Fruit fly (Drosophila melanogaster) whole organism, wandering third instar larva: ENCODE measurements around the gene Rpn5.

Experiments used
- Abd-B ChIP-seq: fragments of >200 bp; optimal IDR thresholded peaks from 2 replicates; lab custom pipeline; 2017; ENCODE audit warnings: missing biosample characterization, missing genetic modification characterization
- CG9705 ChIP-seq: fragments of 200-800 bp; sonication (Bioruptor generic); optimal IDR thresholded peaks from 2 replicates; lab custom pipeline; 2018; ENCODE audit warnings: missing biosample characterization, mild to moderate bottlenecking, missing genetic modification characterization
- CrebA ChIP-seq: fragments of 200-800 bp; sonication (Bioruptor generic); optimal IDR thresholded peaks from 2 replicates; lab custom pipeline; 2016; ENCODE audit warnings: missing biosample characterization, mild to moderate bottlenecking, missing genetic modification characterization, borderline replicate concordance
- Dfd ChIP-seq: fragments of >200 bp; optimal IDR thresholded peaks from 2 replicates; lab custom pipeline; 2017; ENCODE audit warnings: missing biosample characterization, missing genetic modification characterization
- Dif ChIP-seq: fragments of 200-275, 200-300 bp; sonication (Bioruptor generic); optimal IDR thresholded peaks from 2 replicates; lab custom pipeline; 2018; ENCODE audit warnings: missing biosample characterization, missing genetic modification characterization; ENCODE audit not compliant: partially characterized antibody
- GATAd ChIP-seq: sonication (Bioruptor generic); optimal IDR thresholded peaks from 2 replicates; lab custom pipeline; 2016; ENCODE audit warnings: missing biosample characterization, missing genetic modification characterization
- HLH106 ChIP-seq: fragments of 200-800 bp; optimal IDR thresholded peaks from 3 replicates; lab custom pipeline; 2019; ENCODE audit warnings: missing biosample characterization, mild to moderate bottlenecking, missing genetic modification characterization, moderate library complexity
- Hnf4 ChIP-seq: fragments of 200-800 bp; sonication (Bioruptor generic); optimal IDR thresholded peaks from 2 replicates; lab custom pipeline; 2016; ENCODE audit warnings: missing biosample characterization, mild to moderate bottlenecking, missing genetic modification characterization
- Hr83 ChIP-seq: fragments of 200-300 bp; sonication (Bioruptor generic); optimal IDR thresholded peaks from 2 replicates; lab custom pipeline; 2016; ENCODE audit warnings: missing biosample characterization, mild to moderate bottlenecking, missing genetic modification characterization, moderate library complexity; ENCODE audit not compliant: poor library complexity, severe bottlenecking
- Jra ChIP-seq: sonication (Bioruptor generic); optimal IDR thresholded peaks from 2 replicates; lab custom pipeline; 2016; ENCODE audit warnings: missing biosample characterization, missing genetic modification characterization
- Mio ChIP-seq: sonication (Bioruptor generic); optimal IDR thresholded peaks from 2 replicates; lab custom pipeline; 2016; ENCODE audit warnings: missing biosample characterization, missing genetic modification characterization
- Myc ChIP-seq: fragments of >200 bp; optimal IDR thresholded peaks from 2 replicates; lab custom pipeline; 2017
- N ChIP-seq: fragments of >200 bp; optimal IDR thresholded peaks from 2 replicates; lab custom pipeline; 2018; ENCODE audit warnings: missing biosample characterization, missing external identifiers, missing genetic modification characterization
- OdsH ChIP-seq: fragments of 200-800 bp; sonication (Bioruptor generic); optimal IDR thresholded peaks from 2 replicates; lab custom pipeline; 2016; ENCODE audit warnings: missing biosample characterization, mild to moderate bottlenecking, missing genetic modification characterization
- Rel ChIP-seq, 2 experiments: fragments of 200-800 bp; sonication (Bioruptor generic) in 1 of 2; optimal IDR thresholded peaks; 2 replicates in 1 of 2; 3 replicates in 1 of 2; lab custom pipeline; 2016 to 2019; ENCODE audit warnings: mild to moderate bottlenecking in 2 of 2, missing biosample characterization in 2 of 2, missing genetic modification characterization in 2 of 2, moderate library complexity in 1 of 2
- Sp1 ChIP-seq: fragments of 200-800 bp; sonication (Bioruptor generic); optimal IDR thresholded peaks from 3 replicates; lab custom pipeline; 2019; ENCODE audit warnings: missing biosample characterization, mild to moderate bottlenecking, missing genetic modification characterization, moderate library complexity
- Vsx2 ChIP-seq: fragments of 200-300, 225-300 bp; sonication (Bioruptor generic); optimal IDR thresholded peaks from 2 replicates; lab custom pipeline; 2018; ENCODE audit warnings: missing biosample characterization, missing genetic modification characterization; ENCODE audit not compliant: partially characterized antibody
- br ChIP-seq: fragments of 200-800 bp; sonication (Bioruptor generic); optimal IDR thresholded peaks from 2 replicates; lab custom pipeline; 2016; ENCODE audit warnings: missing biosample characterization, missing genetic modification characterization
- dmrt93B ChIP-seq: fragments of 200-800 bp; sonication (Bioruptor generic); optimal IDR thresholded peaks from 2 replicates; lab custom pipeline; 2018; ENCODE audit warnings: missing biosample characterization, mild to moderate bottlenecking, missing genetic modification characterization
- dsf ChIP-seq: sonication (Bioruptor generic); optimal IDR thresholded peaks from 2 replicates; lab custom pipeline; 2016; ENCODE audit warnings: missing biosample characterization, missing genetic modification characterization, borderline replicate concordance
- ey ChIP-seq: fragments of 200-800 bp; sonication (Bioruptor generic); optimal IDR thresholded peaks from 2 replicates; lab custom pipeline; 2016; ENCODE audit warnings: missing biosample characterization, missing genetic modification characterization
- foxo ChIP-seq, 2 experiments: fragments of 200-800 bp; sonication (Bioruptor generic); optimal IDR thresholded peaks; 2 replicates in 1 of 2; 3 replicates in 1 of 2; lab custom pipeline; 2016 to 2017; ENCODE audit warnings: missing biosample characterization in 2 of 2, missing genetic modification characterization in 2 of 2
- fru ChIP-seq: fragments of 200-800 bp; sonication (Bioruptor generic); optimal IDR thresholded peaks from 3 replicates; lab custom pipeline; 2016; ENCODE audit warnings: missing biosample characterization, mild to moderate bottlenecking, missing genetic modification characterization
- h ChIP-seq: fragments of 200-800 bp; sonication (Bioruptor generic); optimal IDR thresholded peaks from 3 replicates; lab custom pipeline; 2016; ENCODE audit warnings: missing biosample characterization, mild to moderate bottlenecking, missing genetic modification characterization
- pan ChIP-seq: fragments of >200 bp; optimal IDR thresholded peaks from 2 replicates; lab custom pipeline; 2017
- psq ChIP-seq: fragments of 200-800 bp; sonication (Bioruptor generic); optimal IDR thresholded peaks from 3 replicates; lab custom pipeline; 2017; ENCODE audit warnings: missing biosample characterization, mild to moderate bottlenecking, missing genetic modification characterization, moderate library complexity
- rgr ChIP-seq: fragments of 200-800 bp; sonication (Bioruptor generic); optimal IDR thresholded peaks from 3 replicates; lab custom pipeline; 2016; ENCODE audit warnings: missing biosample characterization, mild to moderate bottlenecking, missing genetic modification characterization
- sage ChIP-seq: fragments of 200-800 bp; sonication (Bioruptor generic); optimal IDR thresholded peaks from 2 replicates; lab custom pipeline; 2016; ENCODE audit warnings: missing biosample characterization, mild to moderate bottlenecking, missing genetic modification characterization
- tai ChIP-seq: sonication (Bioruptor generic); optimal IDR thresholded peaks from 2 replicates; lab custom pipeline; 2016; ENCODE audit warnings: missing biosample characterization, missing genetic modification characterization
- woc ChIP-seq: sonication (Bioruptor generic); optimal IDR thresholded peaks from 2 replicates; lab custom pipeline; 2016; ENCODE audit warnings: missing biosample characterization, mild to moderate bottlenecking, missing genetic modification characterization

Rpn5 gene

dm6 chr3R:5746646-5747045 is 42.6 kb upstream of the Rpn5 start:
- TF ChIP-seq Mio (GFP tag; lab: Kevin White, UChicago) (no peak), GATAd (GFP tag; lab: Kevin White, UChicago) (no peak), Rel (GFP tag; optimal IDR thresholded peaks at IDR 0.05; lab: Kevin White, UChicago) (no peak), Rel (tag; optimal IDR thresholded peaks at IDR 0.05; lab: Kevin White, UChicago) (no peak), HLH106 (tag; lab: Kevin White, UChicago) (no peak), OdsH (GFP tag; lab: Kevin White, UChicago) (no peak), rgr (GFP tag; lab: Kevin White, UChicago) (no peak), Abd-B (no peak)

dm6 chr3R:5754594-5754993 is 34.7 kb upstream of the Rpn5 start, which contains the start of gene Dcps:
Gene Dcps (minus strand): TSS chr3R:5754774.
- peak; percentile 27 for TF ChIP-seq sage (GFP tag; lab: Kevin White, UChicago)
- no peak for TF ChIP-seq dmrt93B (GFP tag; lab: Kevin White, UChicago)
- no peak for TF ChIP-seq Dfd
- TF ChIP-seq fru (GFP tag; lab: Kevin White, UChicago) = no peak
- TF ChIP-seq N = no peak
- TF ChIP-seq HLH106 (tag; lab: Kevin White, UChicago) = no peak
- TF ChIP-seq Abd-B = no peak
- peak; percentile 37 for TF ChIP-seq Myc (lab: Kevin White, UChicago)
- TF ChIP-seq CrebA (GFP tag; lab: Kevin White, UChicago) = no peak
- TF ChIP-seq Jra (GFP tag; lab: Kevin White, UChicago) = no peak
- TF ChIP-seq dsf (GFP tag; lab: Kevin White, UChicago) = no peak
- TF ChIP-seq pan (lab: Kevin White, UChicago) = no peak
- no peak for TF ChIP-seq Hnf4 (GFP tag; lab: Kevin White, UChicago)
- TF ChIP-seq Sp1 (GFP tag; lab: Kevin White, UChicago) = no peak
- no peak for TF ChIP-seq Dif (GFP tag; lab: Kevin White, UChicago)
- TF ChIP-seq, all 38 proteins: peak for 2

- TF ChIP-seq Hr83 (peak; percentile 85), OdsH (GFP tag; lab: Kevin White, UChicago) (peak; percentile 18), dsf (GFP tag; lab: Kevin White, UChicago) (no peak), Dif (GFP tag; lab: Kevin White, UChicago) (no peak), ey (peak; percentile 25), foxo (GFP tag; optimal IDR thresholded peaks at IDR 0.05; lab: Kevin White, UChicago) (no peak), h (no peak), HLH106 (tag; lab: Kevin White, UChicago) (peak; percentile 59), CG9705 (GFP tag; lab: Kevin White, UChicago) (peak; percentile 5), CrebA (GFP tag; lab: Kevin White, UChicago) (no peak), psq (GFP tag; lab: Kevin White, UChicago) (no peak), Jra (GFP tag; lab: Kevin White, UChicago) (peak; percentile 55), woc (GFP tag; lab: Kevin White, UChicago) (no peak)
These were observed 30.6 kb upstream of the Rpn5 start, which contains the start of gene Sec8 for dm6 chr3R:5758624-5759209. Gene Sec8 (minus strand): TSS chr3R:5758997.

dm6 chr3R:5760980-5761379 is 28.3 kb upstream of the Rpn5 start:
- TF ChIP-seq CrebA (GFP tag; lab: Kevin White, UChicago) = no peak
- no peak for TF ChIP-seq fru (GFP tag; lab: Kevin White, UChicago)
- no peak for TF ChIP-seq Abd-B
- TF ChIP-seq h = no peak
- TF ChIP-seq tai (GFP tag; lab: Kevin White, UChicago) = no peak
- no peak for TF ChIP-seq Vsx2 (GFP tag; lab: Kevin White, UChicago)
- TF ChIP-seq Sp1 (GFP tag; lab: Kevin White, UChicago) = no peak
- no peak for TF ChIP-seq br (GFP tag; lab: Kevin White, UChicago)
- no peak for TF ChIP-seq Hr83
- TF ChIP-seq, all 38 proteins: peak for 0
